Worm (Caenorhabditis elegans): ENCODE data around the gene F02D10.2.
"Not testable (repeated sequence)": the region's sequence is repeated elsewhere in the genome, so short reads cannot be mapped to it uniquely, and the experiment has no call there.

Gene F02D10.2

DNA sequence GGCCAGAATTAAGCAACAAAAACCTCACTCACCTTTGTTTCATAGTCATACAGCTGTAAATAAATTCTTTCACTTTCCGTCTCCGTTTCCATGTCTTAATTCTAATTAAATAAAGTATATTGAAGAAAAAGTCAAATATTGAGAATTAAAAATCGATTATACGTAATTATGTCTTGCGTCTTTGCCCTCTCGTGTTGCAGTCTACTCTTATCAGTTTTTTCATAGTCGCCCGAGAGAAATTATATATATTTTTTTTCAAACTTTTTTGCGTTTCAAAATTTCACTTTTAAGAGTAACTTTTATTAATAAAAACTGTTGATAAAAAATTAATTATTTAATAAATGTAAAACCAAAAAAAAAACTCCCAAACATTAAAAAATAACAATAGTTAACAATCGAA is 7.3 kb downstream of the F02D10.2 start, which contains the start of gene flr-1:
Gene flr-1 (minus strand): TSS at position 101 of the 400 bp plus-strand sequence.
- TF ChIP-seq unc-62 (GFP tag; optimal IDR thresholded peaks at IDR 0.05) (no peak), mbf-1 (tag; optimal IDR thresholded peaks at IDR 0.05) (no peak), sma-9 (GFP tag; optimal IDR thresholded peaks at IDR 0.05) (no peak), sma-9 (tag; optimal IDR thresholded peaks at IDR 0.05) (no peak), lin-39 (tag; optimal IDR thresholded peaks at IDR 0.05) (no peak), nhr-129 (tag; optimal IDR thresholded peaks at IDR 0.05) (no peak), peb-1 (tag; optimal IDR thresholded peaks at IDR 0.05) (no peak), nhr-23 (tag; optimal IDR thresholded peaks at IDR 0.05) (no peak), zag-1 (tag; optimal IDR thresholded peaks at IDR 0.05) (no peak), alr-1 (tag; optimal IDR thresholded peaks at IDR 0.05) (no peak), mdl-1 (tag; optimal IDR thresholded peaks at IDR 0.05) (no peak), ZK546.5 (tag; optimal IDR thresholded peaks at IDR 0.05) (no peak), dmd-4 (tag; optimal IDR thresholded peaks at IDR 0.05) (no peak), ceh-82 (tag; optimal IDR thresholded peaks at IDR 0.05) (no peak), lsy-2 (tag; optimal IDR thresholded peaks at IDR 0.05) (no peak), C34F6.9 (tag; optimal IDR thresholded peaks at IDR 0.05) (no peak), lin-13 (GFP tag; optimal IDR thresholded peaks at IDR 0.05) (no peak)

DNA sequence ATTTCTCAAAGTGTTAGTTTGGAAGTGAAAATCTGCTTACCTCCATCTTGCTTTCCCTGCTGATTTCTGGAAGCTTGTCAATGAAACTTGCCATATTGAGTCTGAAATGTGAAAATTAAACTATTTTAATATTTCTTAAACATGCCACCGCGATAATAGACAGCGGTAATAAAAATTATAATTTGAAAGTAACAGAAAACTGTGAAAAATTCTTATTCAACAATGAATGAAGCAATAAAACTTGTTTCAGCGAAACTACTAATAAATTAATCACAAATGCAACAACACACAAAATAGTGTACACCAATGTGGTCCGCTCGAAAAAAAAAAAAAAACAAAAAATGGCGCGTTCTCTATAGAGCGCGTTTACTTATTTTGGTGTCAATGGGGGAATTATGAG is 12.1 kb downstream of the F02D10.2 start, which contains the start of gene F02D10.6:
Gene F02D10.6 (minus strand): TSS at position 101 of the 400 bp plus-strand sequence.
- TF ChIP-seq ZK546.5 (tag; optimal IDR thresholded peaks at IDR 0.05) (no peak), unc-39 (tag; optimal IDR thresholded peaks at IDR 0.05) (no peak), lin-39 (tag; optimal IDR thresholded peaks at IDR 0.05) (no peak), unc-55 (GFP tag; optimal IDR thresholded peaks at IDR 0.05) (no peak)

DNA sequence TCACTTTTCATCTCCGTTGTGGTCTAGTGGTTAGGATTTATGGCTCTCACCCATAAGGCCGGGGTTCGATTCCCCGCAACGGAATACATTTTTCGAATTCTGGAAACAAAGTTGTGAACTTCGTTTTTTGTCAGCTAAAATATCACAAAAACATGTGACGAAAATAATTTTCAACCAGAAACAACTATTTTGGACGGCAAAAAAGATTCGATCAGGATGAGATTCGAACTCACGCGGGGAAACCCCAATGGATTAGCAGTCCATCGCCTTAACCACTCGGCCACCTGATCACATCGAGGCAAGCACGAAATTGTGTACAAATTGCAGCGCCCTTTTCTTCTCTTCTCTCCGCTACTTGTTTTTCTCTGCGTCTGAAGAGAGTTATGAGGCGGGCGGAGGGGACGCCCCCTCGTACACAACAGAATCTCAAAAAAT is 15.0 kb downstream of the F02D10.2 start:
- TF ChIP-seq fos-1 (tag; optimal IDR thresholded peaks at IDR 0.05): peak; percentile 42
- TF ChIP-seq nhr-21 (tag; optimal IDR thresholded peaks at IDR 0.05): peak; percentile 70
- TF ChIP-seq crh-2 (tag; optimal IDR thresholded peaks at IDR 0.05): peak; percentile 57
- TF ChIP-seq sma-9 (GFP tag; optimal IDR thresholded peaks at IDR 0.05): peak; percentile 71
- TF ChIP-seq sma-9 (tag; optimal IDR thresholded peaks at IDR 0.05): not testable (repeated sequence)
- TF ChIP-seq nhr-129 (tag; optimal IDR thresholded peaks at IDR 0.05): peak; percentile 79
- peak; percentile 51 for TF ChIP-seq zag-1 (tag; optimal IDR thresholded peaks at IDR 0.05)
- TF ChIP-seq sma-3 (GFP tag; optimal IDR thresholded peaks at IDR 0.05): peak; percentile 71
- peak; percentile 47 for TF ChIP-seq lin-13 (GFP tag; optimal IDR thresholded peaks at IDR 0.05)
- TF ChIP-seq nhr-6 (tag; optimal IDR thresholded peaks at IDR 0.05): peak; percentile 3
- TF ChIP-seq unc-55 (GFP tag; optimal IDR thresholded peaks at IDR 0.05): peak; percentile 59
- TF ChIP-seq lsy-2 (tag; optimal IDR thresholded peaks at IDR 0.05): peak; percentile 20 to 52
- peak; percentile 47 for TF ChIP-seq lin-11 (tag; optimal IDR thresholded peaks at IDR 0.05)
- peak; percentile 20 for TF ChIP-seq egl-27 (tag; optimal IDR thresholded peaks at IDR 0.05)
- peak; percentile 46 for TF ChIP-seq F13H6.1 (tag; optimal IDR thresholded peaks at IDR 0.05)
- peak; percentile 49 for TF ChIP-seq C34F6.9 (tag; optimal IDR thresholded peaks at IDR 0.05)
- TF ChIP-seq mdl-1 (tag; optimal IDR thresholded peaks at IDR 0.05): peak in 1 of 2 experiments; percentile 54
- TF ChIP-seq Y55F3AM.14 (GFP tag; optimal IDR thresholded peaks at IDR 0.05): peak; percentile 40

DNA sequence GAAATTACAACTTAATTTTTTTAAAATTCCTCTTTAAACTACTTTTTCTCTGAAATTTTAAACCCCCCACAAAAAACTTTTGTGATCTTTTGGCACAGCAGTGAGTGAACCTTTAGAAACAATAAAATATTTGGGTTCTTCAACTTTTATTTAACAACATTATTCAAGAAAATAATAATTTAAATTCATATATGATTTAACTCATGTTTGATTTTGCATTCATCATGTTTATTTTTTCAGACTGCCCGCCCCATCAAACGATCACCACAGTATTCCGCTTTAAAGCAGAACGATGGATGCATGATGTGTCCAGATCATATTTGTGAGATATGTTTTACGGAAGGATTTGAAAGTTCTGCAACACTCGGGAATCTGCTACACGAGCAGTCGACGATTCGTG is 17.3 kb downstream of the F02D10.2 start, which contains the start of gene set-8:
Gene set-8 (plus strand): TSS at position 301 of the 400 bp plus-strand sequence.
- no peak for TF ChIP-seq ztf-11 (tag; optimal IDR thresholded peaks at IDR 0.05)
- no peak for TF ChIP-seq ztf-4 (tag; optimal IDR thresholded peaks at IDR 0.05)
- TF ChIP-seq C34F6.9 (tag; optimal IDR thresholded peaks at IDR 0.05): no peak
- no peak for TF ChIP-seq nhr-21 (tag; optimal IDR thresholded peaks at IDR 0.05)
- no peak for TF ChIP-seq unc-39 (tag; optimal IDR thresholded peaks at IDR 0.05)
- no peak for TF ChIP-seq alr-1 (tag; optimal IDR thresholded peaks at IDR 0.05)
- no peak for TF ChIP-seq skn-1 (tag; optimal IDR thresholded peaks at IDR 0.05)
- TF ChIP-seq ZK546.5 (tag; optimal IDR thresholded peaks at IDR 0.05): no peak
- TF ChIP-seq nhr-23 (tag; optimal IDR thresholded peaks at IDR 0.05): no peak
- no peak for TF ChIP-seq lsy-2 (tag; optimal IDR thresholded peaks at IDR 0.05)
- TF ChIP-seq sma-9 (GFP tag; optimal IDR thresholded peaks at IDR 0.05): no peak
- no peak for TF ChIP-seq sma-9 (tag; optimal IDR thresholded peaks at IDR 0.05)
- no peak for TF ChIP-seq ztf-1 (GFP tag; conservative IDR thresholded peaks at IDR 0.05)
- no peak for TF ChIP-seq aly-2 (tag; optimal IDR thresholded peaks at IDR 0.05)
- TF ChIP-seq mdl-1 (tag; optimal IDR thresholded peaks at IDR 0.05): no peak

DNA sequence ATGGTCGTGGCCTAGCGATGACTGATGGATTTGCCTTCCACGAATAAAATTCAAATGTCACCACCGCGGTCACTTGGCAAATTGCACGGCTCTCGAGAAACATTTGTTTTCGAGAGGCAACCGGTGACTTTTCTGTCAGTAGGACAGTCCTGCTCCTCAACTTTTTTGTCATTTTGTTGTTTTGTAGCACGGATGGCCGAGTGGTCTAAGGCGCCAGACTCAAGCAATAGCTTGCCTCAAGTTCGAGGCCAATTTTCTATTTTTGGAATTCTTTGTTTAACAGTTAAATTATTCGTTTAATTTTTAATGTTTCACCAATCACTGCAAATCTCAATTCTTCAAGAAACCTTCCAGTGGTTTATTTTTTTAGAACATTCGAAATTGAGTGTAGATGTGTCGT is 19.4 kb downstream of the F02D10.2 start:
- TF ChIP-seq zag-1 (tag; optimal IDR thresholded peaks at IDR 0.05) (no peak), C34F6.9 (tag; optimal IDR thresholded peaks at IDR 0.05) (no peak), egl-27 (tag; optimal IDR thresholded peaks at IDR 0.05) (no peak), nhr-23 (tag; optimal IDR thresholded peaks at IDR 0.05) (no peak), mab-5 (tag; optimal IDR thresholded peaks at IDR 0.05) (no peak), lsy-2 (tag; optimal IDR thresholded peaks at IDR 0.05) (no peak), nhr-6 (tag; optimal IDR thresholded peaks at IDR 0.05) (no peak)

All from whole organism, L2 larva.